Worm (Caenorhabditis elegans) whole organism, L1 larva: ENCODE data around the gene F23B2.7.
A peak's percentile ranks its signal among the peaks of the same experiment; 100 is the strongest.

Experiments used
- F16B12.6 ChIP-seq: fragments of 150-350 bp; optimal IDR thresholded peaks from 2 replicates; lab custom pipeline; 2014; ENCODE audit warnings: missing biosample characterization, missing genetic modification characterization
- Y116A8C.19 ChIP-seq: sonication (generic microtip); optimal IDR thresholded peaks from 2 replicates; lab custom pipeline; 2016; ENCODE audit warnings: missing compliant biosample characterization, missing genetic modification characterization, borderline replicate concordance
- alr-1 ChIP-seq: fragments of 200-800 bp; sonication (Bioruptor generic); optimal IDR thresholded peaks from 2 replicates; lab custom pipeline; 2018; ENCODE audit warnings: borderline replicate concordance, mild to moderate bottlenecking, missing genetic modification characterization, missing compliant biosample characterization
- aly-2 ChIP-seq: fragments of 150-350 bp; optimal IDR thresholded peaks from 2 replicates; lab custom pipeline; 2014; ENCODE audit warnings: missing biosample characterization, missing genetic modification characterization
- ama-1 ChIP-seq: fragments of 150-350 bp; optimal IDR thresholded peaks from 2 replicates; lab custom pipeline; 2014
- blmp-1 ChIP-seq: fragments of 150-350 bp; optimal IDR thresholded peaks from 2 replicates; lab custom pipeline; 2014; ENCODE audit warnings: missing biosample characterization, missing genetic modification characterization
- ceh-63 ChIP-seq: fragments of 200-800 bp; sonication (Bioruptor generic); optimal IDR thresholded peaks from 2 replicates; lab custom pipeline; 2018; ENCODE audit warnings: mild to moderate bottlenecking, missing genetic modification characterization, missing compliant biosample characterization
- ceh-88 ChIP-seq: fragments of 200-800 bp; sonication (Bioruptor generic); IDR thresholded peaks from 2 replicates; pipeline ENCODE4 v1.3.6; 2022; ENCODE audit warnings: missing genetic modification characterization, missing compliant biosample characterization
- dpl-1 ChIP-seq, 3 experiments: fragments of 150-350 bp in 2 of 3; sonication (generic microtip) in 1 of 3; optimal IDR thresholded peaks; 2 replicates each; lab custom pipeline; 2014 to 2017; ENCODE audit warnings: missing biosample characterization in 3 of 3, missing genetic modification characterization in 3 of 3, missing genetic modification reagents in 3 of 3
- dsc-1 ChIP-seq: sonication (generic microtip); optimal IDR thresholded peaks from 2 replicates; lab custom pipeline; 2016; ENCODE audit warnings: mild to moderate bottlenecking, missing genetic modification characterization, missing compliant biosample characterization
- efl-1 ChIP-seq, 4 experiments: fragments of 150-350 bp; optimal IDR thresholded peaks in 3 of 4; peaks in 1 of 4; 1 replicate in 1 of 4; 2 replicates in 3 of 4; lab custom pipeline; 2014; ENCODE audit warnings: missing biosample characterization in 2 of 4, missing genetic modification characterization in 2 of 4, missing genetic modification reagents in 2 of 4
- efl-3 ChIP-seq: fragments of 200-800 bp; sonication (Bioruptor generic); optimal IDR thresholded peaks from 2 replicates; lab custom pipeline; 2018; ENCODE audit warnings: mild to moderate bottlenecking, missing genetic modification characterization, missing compliant biosample characterization
- egl-13 ChIP-seq: sonication (generic microtip); optimal IDR thresholded peaks from 2 replicates; lab custom pipeline; 2016; ENCODE audit warnings: missing genotype, missing genetic modification reagents, missing genetic modification characterization, missing compliant biosample characterization
- elt-2 ChIP-seq: sonication (generic microtip); optimal IDR thresholded peaks from 2 replicates; lab custom pipeline; 2016; ENCODE audit warnings: missing genetic modification characterization, mild to moderate bottlenecking, inconsistent platforms, missing compliant biosample characterization, missing genetic modification reagents
- elt-3 ChIP-seq, 6 experiments: fragments of 150-350 bp in 1 of 6; sonication (generic microtip); optimal IDR thresholded peaks; 2 replicates each; lab custom pipeline; 2017 to 2018; ENCODE audit warnings: missing biosample characterization in 6 of 6, missing genetic modification characterization in 6 of 6, inconsistent platforms in 1 of 6
- ets-5 ChIP-seq: fragments of 200-800 bp; sonication (Bioruptor generic); IDR thresholded peaks from 2 replicates; pipeline ENCODE4 v1.3.6; 2022; ENCODE audit warnings: missing genetic modification characterization, missing compliant biosample characterization
- fkh-4 ChIP-seq: sonication (generic microtip); optimal IDR thresholded peaks from 2 replicates; lab custom pipeline; 2016; ENCODE audit warnings: missing compliant biosample characterization, missing genetic modification characterization, borderline replicate concordance
- fkh-8 ChIP-seq: sonication (generic microtip); optimal IDR thresholded peaks from 2 replicates; lab custom pipeline; 2016; ENCODE audit warnings: mild to moderate bottlenecking, missing genetic modification characterization, missing compliant biosample characterization
- fos-1 ChIP-seq: fragments of 150-350 bp; optimal IDR thresholded peaks from 2 replicates; lab custom pipeline; 2014; ENCODE audit warnings: missing biosample characterization, missing genetic modification characterization
- hlh-17 ChIP-seq: fragments of 200-800 bp; sonication (Bioruptor generic); optimal IDR thresholded peaks from 2 replicates; lab custom pipeline; 2018; ENCODE audit warnings: missing genetic modification characterization, mild to moderate bottlenecking, missing compliant biosample characterization, moderate library complexity, borderline replicate concordance
- hlh-4 ChIP-seq: sonication (generic microtip); optimal IDR thresholded peaks from 2 replicates; lab custom pipeline; 2016; ENCODE audit warnings: mild to moderate bottlenecking, missing genetic modification characterization, missing compliant biosample characterization
- irx-1 ChIP-seq: sonication (generic microtip); optimal IDR thresholded peaks from 2 replicates; lab custom pipeline; 2016; ENCODE audit warnings: missing genetic modification characterization, missing compliant biosample characterization
- lin-14 ChIP-seq: fragments of 200-800 bp; sonication (Bioruptor generic); optimal IDR thresholded peaks from 2 replicates; lab custom pipeline; 2018; ENCODE audit warnings: mild to moderate bottlenecking, missing genetic modification characterization, moderate library complexity, missing compliant biosample characterization
- lin-15B ChIP-seq: fragments of 150-350 bp; sonication (generic microtip); optimal IDR thresholded peaks from 3 replicates; lab custom pipeline; 2014; ENCODE audit warnings: missing biosample characterization, missing genetic modification characterization
- lin-35 ChIP-seq, 2 experiments: fragments of 150-350 bp; optimal IDR thresholded peaks; 2 replicates each; lab custom pipeline; 2014; ENCODE audit warnings: missing biosample characterization in 2 of 2, missing genetic modification characterization in 2 of 2, missing genetic modification reagents in 2 of 2
- lir-3 ChIP-seq: sonication (generic microtip); optimal IDR thresholded peaks from 2 replicates; lab custom pipeline; 2016; ENCODE audit warnings: mild to moderate bottlenecking, missing genetic modification characterization, moderate library complexity, missing compliant biosample characterization; ENCODE audit not compliant: poor library complexity
- lsy-2 ChIP-seq, 2 experiments: fragments of 150-350 bp; optimal IDR thresholded peaks; 2 replicates each; lab custom pipeline; 2014; ENCODE audit warnings: missing biosample characterization in 2 of 2, missing genetic modification characterization in 2 of 2
- mdl-1 ChIP-seq, 2 experiments: fragments of 150-350 bp; optimal IDR thresholded peaks; 2 replicates each; lab custom pipeline; 2014 to 2017; ENCODE audit warnings: missing biosample characterization in 2 of 2, missing genetic modification characterization in 2 of 2, inconsistent platforms in 1 of 2
- mef-2 ChIP-seq: fragments of 150-350 bp; optimal IDR thresholded peaks from 2 replicates; lab custom pipeline; 2014; ENCODE audit warnings: missing biosample characterization, missing genetic modification characterization
- mep-1 ChIP-seq: fragments of 150-350 bp; optimal IDR thresholded peaks from 2 replicates; lab custom pipeline; 2014; ENCODE audit warnings: missing biosample characterization, missing genetic modification characterization
- nhr-11 ChIP-seq: fragments of 150-350 bp; optimal IDR thresholded peaks from 2 replicates; lab custom pipeline; 2014; ENCODE audit warnings: missing biosample characterization, missing genetic modification characterization
- nhr-12 ChIP-seq: sonication (generic microtip); optimal IDR thresholded peaks from 2 replicates; lab custom pipeline; 2017; ENCODE audit warnings: missing biosample characterization, missing genetic modification characterization
- nhr-19 ChIP-seq: fragments of 200-800 bp; sonication (Bioruptor generic); conservative IDR thresholded peaks from 2 replicates; pipeline ENCODE4 v1.3.6; 2022; ENCODE audit warnings: missing genetic modification characterization, missing compliant biosample characterization
- nhr-20 ChIP-seq: sonication (generic microtip); optimal IDR thresholded peaks from 2 replicates; lab custom pipeline; 2016; ENCODE audit warnings: mild to moderate bottlenecking, missing genetic modification characterization, missing compliant biosample characterization
- nhr-71 ChIP-seq: sonication (generic microtip); optimal IDR thresholded peaks from 2 replicates; lab custom pipeline; 2016; ENCODE audit warnings: mild to moderate bottlenecking, missing genetic modification characterization, moderate library complexity, missing compliant biosample characterization
- nhr-76 ChIP-seq: sonication (generic microtip); optimal IDR thresholded peaks from 2 replicates; lab custom pipeline; 2017; ENCODE audit warnings: missing biosample characterization, missing genetic modification characterization
- nhr-84 ChIP-seq: sonication (generic microtip); optimal IDR thresholded peaks from 2 replicates; lab custom pipeline; 2017; ENCODE audit warnings: missing biosample characterization, missing genetic modification characterization
- pag-3 ChIP-seq: sonication (generic microtip); optimal IDR thresholded peaks from 2 replicates; lab custom pipeline; 2017; ENCODE audit warnings: missing genetic modification characterization, mild to moderate bottlenecking, missing compliant biosample characterization, antibody characterized with exemption, borderline replicate concordance; ENCODE audit not compliant: insufficient read depth
- pax-3 ChIP-seq: fragments of 200-800 bp; sonication (Bioruptor generic); optimal IDR thresholded peaks from 2 replicates; lab custom pipeline; 2018; ENCODE audit warnings: mild to moderate bottlenecking, missing genetic modification characterization, moderate library complexity, missing compliant biosample characterization
- pqm-1 ChIP-seq: sonication (generic microtip); optimal IDR thresholded peaks from 3 replicates; lab custom pipeline; 2017; ENCODE audit warnings: missing biosample characterization, missing genetic modification characterization
- rnt-1 ChIP-seq: sonication (generic microtip); optimal IDR thresholded peaks from 2 replicates; lab custom pipeline; 2016; ENCODE audit warnings: mild to moderate bottlenecking, missing genetic modification characterization, moderate library complexity, missing compliant biosample characterization
- skn-1 ChIP-seq: fragments of 150-350 bp; optimal IDR thresholded peaks from 2 replicates; lab custom pipeline; 2014; ENCODE audit warnings: missing biosample characterization, missing genetic modification characterization
- snpc-4 ChIP-seq: fragments of 150-350 bp; optimal IDR thresholded peaks from 2 replicates; lab custom pipeline; 2014; ENCODE audit warnings: missing biosample characterization, missing genetic modification characterization
- snu-23 ChIP-seq: sonication (generic microtip); optimal IDR thresholded peaks from 2 replicates; lab custom pipeline; 2016; ENCODE audit warnings: missing genetic modification characterization, missing compliant biosample characterization
- sptf-1 ChIP-seq: fragments of 150-350 bp; optimal IDR thresholded peaks from 2 replicates; lab custom pipeline; 2014; ENCODE audit warnings: missing biosample characterization, missing genetic modification characterization
- swsn-7 ChIP-seq: sonication (generic microtip); optimal IDR thresholded peaks from 2 replicates; lab custom pipeline; 2016; ENCODE audit warnings: missing genetic modification characterization, missing compliant biosample characterization
- tlp-1 ChIP-seq: fragments of 150-350 bp; optimal IDR thresholded peaks from 2 replicates; lab custom pipeline; 2014; ENCODE audit warnings: missing biosample characterization, missing genetic modification characterization
- unc-130 ChIP-seq: fragments of 150-350 bp; optimal IDR thresholded peaks from 2 replicates; lab custom pipeline; 2017; ENCODE audit warnings: missing biosample characterization, missing genetic modification characterization, inconsistent platforms
- unc-86 ChIP-seq: sonication (generic microtip); optimal IDR thresholded peaks from 2 replicates; lab custom pipeline; 2016; ENCODE audit warnings: missing genetic modification characterization, missing compliant biosample characterization
- xbp-1 ChIP-seq: sonication (generic microtip); optimal IDR thresholded peaks from 2 replicates; lab custom pipeline; 2016; ENCODE audit warnings: missing genetic modification characterization, missing compliant biosample characterization
- zag-1 ChIP-seq: fragments of 150-350 bp; optimal IDR thresholded peaks from 2 replicates; lab custom pipeline; 2014; ENCODE audit warnings: missing biosample characterization, missing genetic modification characterization
- zip-4 ChIP-seq: fragments of 200-800 bp; sonication (Bioruptor generic); optimal IDR thresholded peaks from 2 replicates; lab custom pipeline; 2018; ENCODE audit warnings: mild to moderate bottlenecking, missing genetic modification characterization, moderate library complexity, missing compliant biosample characterization
- ztf-11 ChIP-seq, 2 experiments: sonication (generic microtip); optimal IDR thresholded peaks; 2 replicates each; lab custom pipeline; 2016 to 2017; ENCODE audit warnings: missing genetic modification characterization in 2 of 2, missing biosample characterization in 1 of 2, missing compliant biosample characterization in 1 of 2

The F23B2.7 gene

ce11 chrIV:9107464-9107863 lies 42.8 kb upstream of the F23B2.7 start:
- TF ChIP-seq aly-2 (tag; lab: Kevin White, UChicago) (no peak), snpc-4 (tag; lab: Kevin White, UChicago) (no peak), egl-13 (tag; lab: Kevin White, UChicago) (no peak), zag-1 (tag; lab: Kevin White, UChicago) (no peak), nhr-76 (no peak), lin-14 (GFP tag; lab: Kevin White, UChicago) (peak; percentile 72), lin-35 (GFP tag; optimal IDR thresholded peaks at IDR 0.05; lab: Kevin White, UChicago) (peak; percentile 43 to 66), nhr-71 (tag; lab: Kevin White, UChicago) (peak; percentile 49), mdl-1 (tag; optimal IDR thresholded peaks at IDR 0.05; lab: Kevin White, UChicago) (no peak), elt-3 (tag; optimal IDR thresholded peaks at IDR 0.05; lab: Kevin White, UChicago) (no peak), efl-3 (GFP tag; lab: Kevin White, UChicago) (no peak), blmp-1 (peak; percentile 57), mef-2 (tag; lab: Kevin White, UChicago) (no peak), tlp-1 (no peak), efl-1 (optimal IDR thresholded peaks at IDR 0.05; lab: Kevin White, UChicago) (peak; percentile 36 to 53), efl-1 (GFP tag; optimal IDR thresholded peaks at IDR 0.05 in 1 of 2; lab: Kevin White, UChicago) (peak; percentile 39 to 51), zip-4 (no peak), swsn-7 (tag; lab: Kevin White, UChicago) (no peak), ama-1 (no peak), pag-3 (tag; lab: Kevin White, UChicago) (no peak), mep-1 (tag; lab: Kevin White, UChicago) (peak; percentile 65), dsc-1 (tag; lab: Kevin White, UChicago) (no peak), hlh-17 (no peak), pax-3 (tag; lab: Kevin White, UChicago) (no peak), fos-1 (tag; lab: Kevin White, UChicago) (no peak), unc-86 (tag; lab: Kevin White, UChicago) (no peak), nhr-19 (GFP tag; lab: Robert Waterston, UW) (no peak), lir-3 (no peak), nhr-11 (tag; lab: Kevin White, UChicago) (no peak), nhr-12 (tag; lab: Kevin White, UChicago) (no peak), lsy-2 (tag; optimal IDR thresholded peaks at IDR 0.05; lab: Kevin White, UChicago) (peak; percentile 8 to 57), fkh-4 (no peak), hlh-4 (tag; lab: Kevin White, UChicago) (no peak), xbp-1 (peak; percentile 26), sptf-1 (tag; lab: Kevin White, UChicago) (no peak), F16B12.6 (tag; lab: Kevin White, UChicago) (peak; percentile 17), elt-2 (tag; lab: Kevin White, UChicago) (no peak), unc-130 (no peak), skn-1 (tag; lab: Kevin White, UChicago) (peak; percentile 41), nhr-84 (tag; lab: Kevin White, UChicago) (no peak), ztf-11 (tag; optimal IDR thresholded peaks at IDR 0.05; lab: Kevin White, UChicago) (no peak), fkh-8 (tag; lab: Kevin White, UChicago) (no peak), ceh-88 (no peak), lin-15B (tag; lab: Kevin White, UChicago) (peak; percentile 43), nhr-20 (tag; lab: Kevin White, UChicago) (peak; percentile 5), alr-1 (no peak), irx-1 (tag; lab: Kevin White, UChicago) (no peak), pqm-1 (no peak), snu-23 (GFP tag; lab: Kevin White, UChicago) (peak; percentile 48), ets-5 (GFP tag; lab: Robert Waterston, UW) (no peak), rnt-1 (tag; lab: Kevin White, UChicago) (peak; percentile 13), ceh-63 (no peak), Y116A8C.19 (tag; lab: Kevin White, UChicago) (no peak), dpl-1 (GFP tag; optimal IDR thresholded peaks at IDR 0.05; lab: Kevin White, UChicago) (peak in 2 of 3 experiments; percentile 38 to 64)
